Fruit fly (Drosophila melanogaster): Measurements from ENCODE around the gene CG42367.

The CG42367 gene

DNA sequence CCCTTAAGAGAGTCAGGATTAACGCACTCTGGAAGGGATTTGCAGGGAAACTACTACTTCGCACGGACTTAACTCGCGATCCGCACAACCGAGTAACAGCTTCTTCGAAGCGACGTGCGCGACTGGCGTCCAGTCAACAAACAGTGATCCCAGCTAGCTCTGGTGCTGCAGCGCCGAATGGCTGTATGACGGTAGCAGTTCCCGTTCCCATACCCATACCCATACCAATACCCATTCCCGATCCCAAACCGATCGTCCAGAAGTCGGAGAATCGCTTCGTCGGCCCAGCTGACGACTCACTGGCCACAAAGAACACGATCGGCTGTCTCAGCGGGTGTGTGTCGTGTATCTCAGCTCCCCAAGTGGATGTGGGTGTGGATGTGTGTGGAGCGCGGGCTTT is 16.9 kb downstream of the CG42367 start, which contains the start of gene CG5853 (continued):
- TF ChIP-seq sens (GFP tag) (peak; percentile 31), CG18599 (GFP tag; optimal IDR thresholded peaks at IDR 0.05) (peak; percentile 43), CG14710 (tag; optimal IDR thresholded peaks at IDR 0.05) (no peak), NFAT (GFP tag; IDR thresholded peaks at IDR 0.05) (0 out of 2 replicates have a peak, but pooled peaks have one; percentile 32), CG32532 (GFP tag; IDR thresholded peaks at IDR 0.05) (peak; percentile 52; the same call in 1 of the 2 replicates), Jarid2 (GFP tag; optimal IDR thresholded peaks at IDR 0.05) (peak; percentile 40), vnd (GFP tag; IDR thresholded peaks at IDR 0.05; ENCODE audit: partially characterized antibody) (no peak), Hey (tag; optimal IDR thresholded peaks at IDR 0.05) (peak; percentile 66), CG2202 (tag; optimal IDR thresholded peaks at IDR 0.05) (no peak), CG8281 (tag; optimal IDR thresholded peaks at IDR 0.05) (no peak), B-H2 (GFP tag; optimal IDR thresholded peaks at IDR 0.05) (peak; percentile 63), Rfx (GFP tag; IDR thresholded peaks at IDR 0.05) (peak; percentile 52), Med (GFP tag) (peak; percentile 70), HLH3B (GFP tag; IDR thresholded peaks at IDR 0.05) (0 out of 2 replicates have a peak, but pooled peaks have one; percentile 14), Fer3 (tag; optimal IDR thresholded peaks at IDR 0.05) (peak; percentile 21), sob (GFP tag; IDR thresholded peaks at IDR 0.05) (peak; percentile 51; the same call in 1 of the 2 replicates), Adf1 (GFP tag; IDR thresholded peaks at IDR 0.05) (peak; percentile 34; the same call in 1 of the 2 replicates), Bdp1 (GFP tag; optimal IDR thresholded peaks at IDR 0.05) (no peak), sug (tag; optimal IDR thresholded peaks at IDR 0.05) (peak; percentile 76), Mad (GFP tag; optimal IDR thresholded peaks at IDR 0.05) (no peak), HmgZ (tag; optimal IDR thresholded peaks at IDR 0.05) (peak; percentile 59), CG34376 (GFP tag; optimal IDR thresholded peaks at IDR 0.05) (peak; percentile 63), PHDP (tag; optimal IDR thresholded peaks at IDR 0.05) (peak; percentile 4), CG11695 (GFP tag; IDR thresholded peaks at IDR 0.05) (0 out of 3 replicates have a peak, but pooled peaks have one; percentile 30), CrebB (tag; optimal IDR thresholded peaks at IDR 0.05) (peak; percentile 0), lbe (GFP tag; optimal IDR thresholded peaks at IDR 0.05) (peak; percentile 49), Atf6 (GFP tag; IDR thresholded peaks at IDR 0.05) (peak; percentile 28; the same call in 1 of the 2 replicates), pb (GFP tag; optimal IDR thresholded peaks at IDR 0.05) (peak; percentile 1), stc (GFP tag; IDR thresholded peaks at IDR 0.05) (no peak), CG11247 (GFP tag; IDR thresholded peaks at IDR 0.05) (0 out of 2 replicates have a peak, but pooled peaks have one; percentile 40), CG15269 (tag; optimal IDR thresholded peaks at IDR 0.05) (peak; percentile 2), chif (GFP tag; optimal IDR thresholded peaks at IDR 0.05) (no peak), exex (tag; optimal IDR thresholded peaks at IDR 0.05) (peak; percentile 51), lab (GFP tag; optimal IDR thresholded peaks at IDR 0.05) (peak; percentile 70), CG1647 (GFP tag; optimal IDR thresholded peaks at IDR 0.05) (no peak), z (GFP tag; IDR thresholded peaks at IDR 0.05) (0 out of 3 replicates have a peak, but pooled peaks have one; percentile 28), CG3995 (GFP tag; optimal IDR thresholded peaks at IDR 0.05) (peak; percentile 85), CG13287 (GFP tag; IDR thresholded peaks at IDR 0.05; ENCODE audit: partially characterized antibody) (peak; percentile 12; the same call in 1 of the 2 replicates), CG10543 (GFP tag; optimal IDR thresholded peaks at IDR 0.05) (peak; percentile 78), jumu (GFP tag; optimal IDR thresholded peaks at IDR 0.05) (no peak), HHEX (GFP tag; optimal IDR thresholded peaks at IDR 0.05) (peak; percentile 13), ato (GFP tag; IDR thresholded peaks at IDR 0.05; ENCODE audit: partially characterized antibody) (no peak), Deaf1 (tag; optimal IDR thresholded peaks at IDR 0.05) (peak; percentile 97)

Data from whole organism, embryonic.